Worm (Caenorhabditis elegans) whole organism, late embryonic: Measurements from ENCODE around the gene brf-1.

Experiments
- F13H6.1 ChIP-seq: sonication (generic microtip); optimal IDR thresholded peaks from 2 replicates; lab custom pipeline; 2016; ENCODE audit warnings: missing genetic modification characterization, missing compliant biosample characterization
- K02D7.2 ChIP-seq: sonication (generic microtip); optimal IDR thresholded peaks from 2 replicates; lab custom pipeline; 2017; ENCODE audit warnings: mild to moderate bottlenecking, missing genetic modification characterization, missing compliant biosample characterization
- K09A11.1 ChIP-seq: sonication (generic microtip); optimal IDR thresholded peaks from 2 replicates; lab custom pipeline; 2017; ENCODE audit warnings: antibody characterized with exemption, mild to moderate bottlenecking, missing genetic modification characterization, missing compliant biosample characterization; ENCODE audit not compliant: insufficient read depth
- ama-1 ChIP-seq: fragments of 150-350 bp; optimal IDR thresholded peaks from 2 replicates; lab custom pipeline; 2014
- ceh-18 ChIP-seq: sonication (generic microtip); optimal IDR thresholded peaks from 2 replicates; lab custom pipeline; 2016; ENCODE audit warnings: missing genetic modification characterization, missing compliant biosample characterization
- ceh-2 ChIP-seq: sonication (generic microtip); optimal IDR thresholded peaks from 2 replicates; lab custom pipeline; 2016; ENCODE audit warnings: missing genotype, missing genetic modification characterization, missing compliant biosample characterization
- ceh-22 ChIP-seq: sonication (generic microtip); optimal IDR thresholded peaks from 2 replicates; lab custom pipeline; 2017; ENCODE audit warnings: missing biosample characterization, missing genetic modification characterization
- ceh-24 ChIP-seq: sonication (generic microtip); optimal IDR thresholded peaks from 2 replicates; lab custom pipeline; 2016; ENCODE audit warnings: mild to moderate bottlenecking, missing genetic modification characterization, missing compliant biosample characterization
- ceh-45 ChIP-seq: fragments of 200-800 bp; sonication (Bioruptor generic); IDR thresholded peaks from 2 replicates; pipeline ENCODE4 v1.3.6; 2022; ENCODE audit warnings: missing genetic modification reagents, missing genetic modification characterization, missing compliant biosample characterization
- ceh-48 ChIP-seq: sonication (generic microtip); optimal IDR thresholded peaks from 2 replicates; lab custom pipeline; 2016; ENCODE audit warnings: missing genetic modification characterization, inconsistent platforms, missing compliant biosample characterization
- ceh-6 ChIP-seq: fragments of 200-800 bp; sonication (Bioruptor generic); optimal IDR thresholded peaks from 2 replicates; lab custom pipeline; 2018; ENCODE audit warnings: mild to moderate bottlenecking, missing genetic modification characterization, missing compliant biosample characterization
- dmd-4 ChIP-seq: sonication (generic microtip); optimal IDR thresholded peaks from 2 replicates; lab custom pipeline; 2016; ENCODE audit warnings: borderline replicate concordance, missing genetic modification characterization, missing compliant biosample characterization
- dve-1 ChIP-seq: sonication (generic microtip); optimal IDR thresholded peaks from 2 replicates; lab custom pipeline; 2017; ENCODE audit warnings: antibody characterized with exemption, mild to moderate bottlenecking, missing genetic modification characterization, missing compliant biosample characterization
- elt-2 ChIP-seq: sonication (generic microtip); optimal IDR thresholded peaks from 2 replicates; lab custom pipeline; 2016; ENCODE audit warnings: missing genetic modification reagents, missing genetic modification characterization, missing compliant biosample characterization
- ets-4 ChIP-seq: sonication (generic microtip); optimal IDR thresholded peaks from 2 replicates; lab custom pipeline; 2016; ENCODE audit warnings: missing genetic modification characterization, missing compliant biosample characterization
- fax-1 ChIP-seq: sonication (generic microtip); optimal IDR thresholded peaks from 2 replicates; lab custom pipeline; 2016; ENCODE audit warnings: missing genotype, missing genetic modification characterization, missing compliant biosample characterization
- fkh-10 ChIP-seq: fragments of 150-350 bp; optimal IDR thresholded peaks from 2 replicates; lab custom pipeline; 2014; ENCODE audit warnings: missing biosample characterization, missing genetic modification reagents, missing genetic modification characterization
- gmeb-2 ChIP-seq: sonication (generic microtip); optimal IDR thresholded peaks from 2 replicates; lab custom pipeline; 2016; ENCODE audit warnings: missing genetic modification characterization, inconsistent platforms, missing compliant biosample characterization
- hlh-13 ChIP-seq: fragments of 200-800 bp; sonication (Bioruptor generic); optimal IDR thresholded peaks from 2 replicates; lab custom pipeline; 2018; ENCODE audit warnings: mild to moderate bottlenecking, missing genetic modification characterization, missing compliant biosample characterization
- hlh-15 ChIP-seq: sonication (generic microtip); optimal IDR thresholded peaks from 2 replicates; lab custom pipeline; 2016; ENCODE audit warnings: missing genetic modification characterization, missing compliant biosample characterization
- hlh-6 ChIP-seq: sonication (generic microtip); optimal IDR thresholded peaks from 2 replicates; lab custom pipeline; 2016; ENCODE audit warnings: missing genotype, missing genetic modification characterization, missing compliant biosample characterization
- lim-6 ChIP-seq: sonication (generic microtip); optimal IDR thresholded peaks from 2 replicates; lab custom pipeline; 2016; ENCODE audit warnings: missing genetic modification characterization, missing compliant biosample characterization
- lin-11 ChIP-seq: fragments of 200-800 bp; sonication (Bioruptor generic); optimal IDR thresholded peaks from 2 replicates; lab custom pipeline; 2018; ENCODE audit warnings: mild to moderate bottlenecking, missing genetic modification characterization, missing compliant biosample characterization
- nfya-1 ChIP-seq: sonication (generic microtip); optimal IDR thresholded peaks from 2 replicates; lab custom pipeline; 2017; ENCODE audit warnings: missing genetic modification characterization, mild to moderate bottlenecking, missing compliant biosample characterization, antibody characterized with exemption, moderate library complexity
- nhr-11 ChIP-seq: fragments of 150-350 bp; optimal IDR thresholded peaks from 2 replicates; lab custom pipeline; 2014; ENCODE audit warnings: missing biosample characterization, missing genetic modification characterization
- pag-3 ChIP-seq: sonication (generic microtip); optimal IDR thresholded peaks from 2 replicates; lab custom pipeline; 2016; ENCODE audit warnings: missing compliant biosample characterization, missing genetic modification characterization, borderline replicate concordance
- pat-9 ChIP-seq: fragments of 200-800 bp; sonication (Bioruptor generic); optimal IDR thresholded peaks from 2 replicates; lab custom pipeline; 2018; ENCODE audit warnings: mild to moderate bottlenecking, missing genetic modification characterization, moderate library complexity, missing compliant biosample characterization
- pax-1 ChIP-seq: fragments of 150-350 bp; optimal IDR thresholded peaks from 2 replicates; lab custom pipeline; 2014; ENCODE audit warnings: missing biosample characterization, missing genetic modification characterization
- pha-2 ChIP-seq: sonication (generic microtip); optimal IDR thresholded peaks from 2 replicates; lab custom pipeline; 2017; ENCODE audit warnings: mild to moderate bottlenecking, missing genetic modification characterization, missing compliant biosample characterization
- pha-4 ChIP-seq: fragments of 150-350 bp; optimal IDR thresholded peaks from 2 replicates; lab custom pipeline; 2018; ENCODE audit warnings: missing biosample characterization, missing genetic modification reagents, missing genetic modification characterization
- pqm-1 ChIP-seq: sonication (generic microtip); optimal IDR thresholded peaks from 2 replicates; lab custom pipeline; 2016; ENCODE audit warnings: missing genetic modification characterization, missing compliant biosample characterization
- pros-1 ChIP-seq: fragments of 150-350 bp; optimal IDR thresholded peaks from 2 replicates; lab custom pipeline; 2014; ENCODE audit warnings: missing biosample characterization, missing genetic modification reagents, missing genetic modification characterization
- rnt-1 ChIP-seq: sonication (generic microtip); optimal IDR thresholded peaks from 2 replicates; lab custom pipeline; 2016; ENCODE audit warnings: missing genetic modification characterization, missing compliant biosample characterization
- sdc-2 ChIP-seq: sonication (generic microtip); optimal IDR thresholded peaks from 2 replicates; lab custom pipeline; 2016; ENCODE audit warnings: missing genotype, missing genetic modification characterization, missing compliant biosample characterization
- sox-4 ChIP-seq: sonication (generic microtip); optimal IDR thresholded peaks from 2 replicates; lab custom pipeline; 2017; ENCODE audit warnings: mild to moderate bottlenecking, missing genetic modification characterization, inconsistent platforms, missing compliant biosample characterization
- tbx-7 ChIP-seq: sonication (generic microtip); optimal IDR thresholded peaks from 2 replicates; lab custom pipeline; 2016; ENCODE audit warnings: missing genotype, missing genetic modification characterization, missing compliant biosample characterization
- ttx-3 ChIP-seq: sonication (generic microtip); optimal IDR thresholded peaks from 2 replicates; lab custom pipeline; 2016; ENCODE audit warnings: missing genetic modification reagents, missing genetic modification characterization, missing compliant biosample characterization
- unc-42 ChIP-seq: sonication (generic microtip); optimal IDR thresholded peaks from 2 replicates; lab custom pipeline; 2016; ENCODE audit warnings: missing genotype, missing genetic modification characterization, missing compliant biosample characterization
- ztf-16 ChIP-seq: sonication (generic microtip); optimal IDR thresholded peaks from 2 replicates; lab custom pipeline; 2017; ENCODE audit warnings: missing genetic modification characterization, missing compliant biosample characterization

The brf-1 gene

DNA sequence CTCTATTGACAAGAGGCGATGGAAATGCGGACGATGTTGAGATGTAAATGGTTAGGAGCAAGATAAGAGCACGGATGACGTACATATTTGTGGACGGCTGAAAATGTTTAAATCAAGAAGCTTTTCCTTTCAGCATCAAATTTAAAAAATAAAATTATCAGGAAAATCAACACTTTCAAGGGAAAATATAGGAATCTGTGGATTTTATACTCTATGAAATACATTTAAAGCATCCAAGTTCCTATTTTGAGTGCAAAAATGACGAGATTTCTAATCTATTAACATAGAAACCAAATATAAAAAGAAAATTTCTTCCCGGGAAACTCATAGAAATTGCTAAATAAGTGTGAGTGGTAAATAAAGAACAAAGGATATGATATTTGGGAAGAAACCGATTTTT, 8.4 kb downstream of the brf-1 start, which contains the start of gene F45E12.6:
TSS of gene F45E12.6 (minus strand) at position 101 of the 400 bp plus-strand sequence.
- TF ChIP-seq sdc-2 (tag; lab: Kevin White, UChicago) (no peak), K09A11.1 (no peak), ceh-24 (tag; lab: Kevin White, UChicago) (no peak)

ce11 chrII:7317468-7317867, 11.8 kb downstream of the brf-1 start, which contains the start of gene F21D12.2:
Gene F21D12.2, plus strand, starts transcription at chrII:7317768.
- TF ChIP-seq pha-4 (tag; lab: Kevin White, UChicago) (no peak), hlh-6 (tag; lab: Kevin White, UChicago) (no peak), unc-42 (tag; lab: Kevin White, UChicago) (no peak), pros-1 (tag; lab: Kevin White, UChicago) (no peak), pha-2 (tag; lab: Kevin White, UChicago) (no peak), tbx-7 (tag; lab: Kevin White, UChicago) (no peak), pat-9 (tag; lab: Kevin White, UChicago) (no peak), fkh-10 (no peak), ttx-3 (tag; lab: Kevin White, UChicago) (no peak), ztf-16 (tag; lab: Kevin White, UChicago) (no peak), lim-6 (tag; lab: Kevin White, UChicago) (no peak), dve-1 (tag; lab: Kevin White, UChicago) (no peak), ceh-6 (GFP tag; lab: Kevin White, UChicago) (no peak)

DNA sequence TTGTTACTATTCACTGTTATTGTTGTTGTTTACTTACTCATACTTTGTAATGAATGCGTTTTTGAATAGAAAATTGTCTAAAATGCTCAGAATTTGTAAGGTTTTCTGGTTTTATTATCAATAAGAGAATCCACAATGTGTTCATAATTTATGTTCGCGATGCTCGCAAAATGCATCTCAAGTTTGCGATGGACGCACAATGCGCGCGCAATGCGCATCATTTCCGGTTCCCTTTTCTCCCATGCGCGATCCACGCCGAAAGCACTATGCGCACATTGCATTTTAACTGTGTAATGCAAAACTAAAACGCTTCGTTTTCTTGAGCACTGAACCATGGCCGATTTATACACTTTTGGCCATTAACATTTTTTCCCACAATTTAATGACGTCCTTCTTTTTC, 13.8 kb downstream of the brf-1 start:
- no peak for TF ChIP-seq nhr-11
- TF ChIP-seq sdc-2 (tag; lab: Kevin White, UChicago) = no peak
- TF ChIP-seq ceh-48 (tag; lab: Kevin White, UChicago) = no peak
- TF ChIP-seq unc-42 (tag; lab: Kevin White, UChicago) = no peak
- no peak for TF ChIP-seq fax-1
- no peak for TF ChIP-seq dmd-4 (tag; lab: Kevin White, UChicago)
- no peak for TF ChIP-seq hlh-13
- TF ChIP-seq lin-11 (tag; lab: Kevin White, UChicago) = no peak
- no peak for TF ChIP-seq pax-1
- no peak for TF ChIP-seq pag-3
- TF ChIP-seq ama-1 (lab: Kevin White, UChicago) = no peak
- no peak for TF ChIP-seq K09A11.1
- TF ChIP-seq hlh-6 (tag; lab: Kevin White, UChicago) = no peak

- TF ChIP-seq ceh-18 (tag; lab: Kevin White, UChicago) (peak; percentile 66), ceh-24 (tag; lab: Kevin White, UChicago) (no peak), pqm-1 (no peak), rnt-1 (tag; lab: Kevin White, UChicago) (no peak), nfya-1 (tag; lab: Kevin White, UChicago) (no peak), nhr-11 (no peak), lin-11 (tag; lab: Kevin White, UChicago) (no peak), ceh-45 (GFP tag; lab: Robert Waterston, UW) (no peak), lim-6 (tag; lab: Kevin White, UChicago) (no peak)
Observed at ce11 chrII:7323317-7323716, 17.7 kb downstream of the brf-1 start.

- TF ChIP-seq tbx-7 (tag; lab: Kevin White, UChicago) (no peak), ceh-2 (tag; lab: Kevin White, UChicago) (no peak), hlh-13 (no peak), F13H6.1 (tag; lab: Kevin White, UChicago) (no peak), ceh-22 (tag; lab: Kevin White, UChicago) (no peak), ets-4 (no peak), gmeb-2 (tag; lab: Kevin White, UChicago) (no peak), hlh-15 (no peak), elt-2 (tag; lab: Kevin White, UChicago) (no peak), K02D7.2 (tag; lab: Kevin White, UChicago) (no peak), sox-4 (tag; lab: Kevin White, UChicago) (no peak), ceh-18 (tag; lab: Kevin White, UChicago) (no peak), pha-2 (tag; lab: Kevin White, UChicago) (no peak), K09A11.1 (no peak), dve-1 (tag; lab: Kevin White, UChicago) (no peak)
- TF ChIP-seq, all 69 proteins: peak for 0
Observed at ce11 chrII:7323925-7324324, 18.3 kb downstream of the brf-1 start, which contains the start of gene F21D12.3. Gene F21D12.3, minus strand, starts transcription at chrII:7324025.
